Fruit fly (Drosophila melanogaster) whole organism, embryonic: ENCODE data around the gene asl.
A peak's percentile ranks its signal among the peaks of the same experiment; 100 is the strongest.

Source experiments
- C15 ChIP-seq: fragments of 200-800 bp; sonication (Bioruptor generic); IDR thresholded peaks from 3 replicates; pipeline ENCODE4 v1.3.6; 2022; ENCODE audit warnings: missing biosample characterization, missing genetic modification characterization
- CG10267 ChIP-seq: fragments of 200-800 bp; sonication (Bioruptor generic); optimal IDR thresholded peaks from 2 replicates; lab custom pipeline; 2018; ENCODE audit warnings: missing biosample characterization, mild to moderate bottlenecking, missing genetic modification characterization, moderate library complexity
- CG10565 ChIP-seq: fragments of 200-800 bp; sonication (Bioruptor generic); optimal IDR thresholded peaks from 3 replicates; lab custom pipeline; 2016; ENCODE audit warnings: missing biosample characterization, mild to moderate bottlenecking, missing genetic modification characterization
- CG10979 ChIP-seq: fragments of 200-800 bp; sonication (Bioruptor generic); optimal IDR thresholded peaks from 2 replicates; lab custom pipeline; 2018; ENCODE audit warnings: missing biosample characterization, mild to moderate bottlenecking, missing genetic modification characterization, moderate library complexity
- CG11398 ChIP-seq: fragments of 200-800 bp; sonication (Bioruptor generic); optimal IDR thresholded peaks from 2 replicates; lab custom pipeline; 2016; ENCODE audit warnings: missing biosample characterization, missing genetic modification characterization
- CG11696 ChIP-seq: fragments of 200-800 bp; sonication (Bioruptor generic); IDR thresholded peaks from 2 replicates; pipeline ENCODE4 v1.3.6; 2022; ENCODE audit warnings: missing biosample characterization, missing genetic modification characterization
- CG11723 ChIP-seq: fragments of 200-800 bp; sonication (Bioruptor generic); optimal IDR thresholded peaks from 2 replicates; lab custom pipeline; 2017; ENCODE audit warnings: missing biosample characterization, mild to moderate bottlenecking, missing genetic modification characterization
- CG12071 ChIP-seq: fragments of 200-800 bp; sonication (Bioruptor generic); optimal IDR thresholded peaks from 3 replicates; lab custom pipeline; 2018; ENCODE audit warnings: missing biosample characterization, mild to moderate bottlenecking, missing genetic modification characterization
- CG12236 ChIP-seq: fragments of 200-800 bp; sonication (Bioruptor generic); optimal IDR thresholded peaks from 2 replicates; lab custom pipeline; 2016; ENCODE audit warnings: missing biosample characterization, missing genetic modification characterization
- CG12769 ChIP-seq: fragments of 200-800 bp; sonication (Bioruptor generic); optimal IDR thresholded peaks from 2 replicates; lab custom pipeline; 2019; ENCODE audit warnings: missing biosample characterization, mild to moderate bottlenecking, missing genetic modification characterization, moderate library complexity
- CG12942 ChIP-seq: fragments of 200-800 bp; sonication (Bioruptor generic); optimal IDR thresholded peaks from 3 replicates; lab custom pipeline; 2016; ENCODE audit warnings: missing biosample characterization, missing genetic modification characterization
- CG13296 ChIP-seq: fragments of 200-800 bp; sonication (Bioruptor generic); optimal IDR thresholded peaks from 3 replicates; lab custom pipeline; 2018; ENCODE audit warnings: missing biosample characterization, mild to moderate bottlenecking, missing genetic modification characterization
- CG1529 ChIP-seq: fragments of 200-800 bp; sonication (Bioruptor generic); optimal IDR thresholded peaks from 3 replicates; lab custom pipeline; 2018; ENCODE audit warnings: missing biosample characterization, missing genetic modification characterization
- CG16813 ChIP-seq: fragments of 200-800 bp; sonication (Bioruptor generic); IDR thresholded peaks from 3 replicates; pipeline ENCODE4 v1.3.6; 2022; ENCODE audit warnings: missing biosample characterization, missing genetic modification characterization; ENCODE audit not compliant: partially characterized antibody
- CG17186 ChIP-seq: fragments of 200-800 bp; sonication (Bioruptor generic); optimal IDR thresholded peaks from 3 replicates; lab custom pipeline; 2017; ENCODE audit warnings: missing biosample characterization, missing genetic modification reagents, missing genetic modification characterization
- CG2116 ChIP-seq: fragments of 200-800 bp; sonication (Bioruptor generic); optimal IDR thresholded peaks from 3 replicates; lab custom pipeline; 2018; ENCODE audit warnings: missing biosample characterization, mild to moderate bottlenecking, missing genetic modification characterization
- CG32767 ChIP-seq: fragments of 200-800 bp; sonication (Bioruptor generic); IDR thresholded peaks from 2 replicates; pipeline ENCODE4 v1.3.6; 2022; ENCODE audit warnings: missing biosample characterization, missing genetic modification characterization
- CG4424 ChIP-seq: fragments of 200-800 bp; sonication (Bioruptor generic); optimal IDR thresholded peaks from 3 replicates; lab custom pipeline; 2016; ENCODE audit warnings: missing biosample characterization, missing genetic modification characterization
- CG5245 ChIP-seq: fragments of 200-800 bp; sonication (Bioruptor generic); optimal IDR thresholded peaks from 3 replicates; lab custom pipeline; 2016; ENCODE audit warnings: missing biosample characterization, missing genetic modification characterization
- CG6791 ChIP-seq: fragments of 200-800 bp; sonication (Bioruptor generic); IDR thresholded peaks from 3 replicates; pipeline ENCODE4 v1.3.6; 2022; ENCODE audit warnings: missing biosample characterization, missing genetic modification characterization; ENCODE audit not compliant: partially characterized antibody
- CG7357 ChIP-seq: fragments of 200-800 bp; sonication (Bioruptor generic); IDR thresholded peaks from 3 replicates; pipeline ENCODE4 v1.3.6; 2022; ENCODE audit warnings: missing biosample characterization, missing genetic modification characterization
- CG8478 ChIP-seq: fragments of >200 bp; optimal IDR thresholded peaks from 2 replicates; lab custom pipeline; 2018
- CG9797 ChIP-seq: fragments of 200-800 bp; sonication (Bioruptor generic); optimal IDR thresholded peaks from 3 replicates; lab custom pipeline; 2018; ENCODE audit warnings: missing biosample characterization, mild to moderate bottlenecking, missing genetic modification characterization
- D19B ChIP-seq: fragments of 200-800 bp; sonication (Bioruptor generic); optimal IDR thresholded peaks from 2 replicates; lab custom pipeline; 2017; ENCODE audit warnings: missing biosample characterization, mild to moderate bottlenecking, missing genetic modification characterization
- MESR4 ChIP-seq: fragments of 200-800 bp; sonication (Bioruptor generic); optimal IDR thresholded peaks from 2 replicates; lab custom pipeline; 2018; ENCODE audit warnings: missing biosample characterization, mild to moderate bottlenecking, missing genetic modification characterization, moderate library complexity
- NC2α ChIP-seq: fragments of 200-800 bp; sonication (Bioruptor generic); optimal IDR thresholded peaks from 2 replicates; lab custom pipeline; 2016; ENCODE audit warnings: missing biosample characterization, missing genetic modification characterization
- NFAT ChIP-seq: fragments of 200-800 bp; sonication (Bioruptor generic); IDR thresholded peaks from 2 replicates; pipeline ENCODE4 v1.3.6; 2022; ENCODE audit warnings: missing biosample characterization, missing genetic modification characterization
- NK7.1 ChIP-seq: fragments of 200-800 bp; sonication (Bioruptor generic); optimal IDR thresholded peaks from 3 replicates; lab custom pipeline; 2016; ENCODE audit warnings: missing biosample characterization, missing genetic modification characterization
- Nf-YC ChIP-seq: fragments of 200-800 bp; optimal IDR thresholded peaks from 3 replicates; lab custom pipeline; 2019; ENCODE audit warnings: missing biosample characterization, mild to moderate bottlenecking, missing genetic modification characterization, moderate library complexity
- Rfx ChIP-seq: fragments of 200-800 bp; sonication (Bioruptor generic); IDR thresholded peaks from 2 replicates; pipeline ENCODE4 v1.3.6; 2022; ENCODE audit warnings: missing biosample characterization, missing genetic modification characterization
- TFAM ChIP-seq: fragments of 200-800 bp; sonication (Bioruptor generic); optimal IDR thresholded peaks from 2 replicates; lab custom pipeline; 2017; ENCODE audit warnings: missing biosample characterization, missing genetic modification characterization, inconsistent platforms
- Xbp1 ChIP-seq: fragments of 200-800 bp; sonication (Bioruptor generic); optimal IDR thresholded peaks from 3 replicates; lab custom pipeline; 2016; ENCODE audit warnings: missing biosample characterization, mild to moderate bottlenecking, missing genetic modification characterization
- amos ChIP-seq: fragments of 200-800 bp; sonication (Bioruptor generic); IDR thresholded peaks from 2 replicates; pipeline ENCODE4 v1.3.6; 2022; ENCODE audit warnings: missing biosample characterization, missing genetic modification characterization; ENCODE audit not compliant: partially characterized antibody
- ash1 ChIP-seq: fragments of 200-800 bp; sonication (Bioruptor generic); optimal IDR thresholded peaks from 2 replicates; lab custom pipeline; 2018; ENCODE audit warnings: missing biosample characterization, mild to moderate bottlenecking, missing genetic modification characterization
- chif ChIP-seq, 2 experiments: fragments of 200-800 bp; sonication (Bioruptor generic); optimal IDR thresholded peaks; 3 replicates each; lab custom pipeline; 2016; ENCODE audit warnings: missing biosample characterization in 2 of 2, missing genetic modification characterization in 2 of 2
- croc ChIP-seq: fragments of 200-800 bp; sonication (Bioruptor generic); conservative IDR thresholded peaks from 3 replicates; pipeline ENCODE4 v1.3.6; 2022; ENCODE audit warnings: missing biosample characterization, missing genetic modification characterization
- dimm ChIP-seq: fragments of 200-800 bp; sonication (Bioruptor generic); IDR thresholded peaks from 2 replicates; pipeline ENCODE4 v1.3.6; 2022; ENCODE audit warnings: missing biosample characterization, missing genetic modification characterization
- en ChIP-seq: fragments of 200-800 bp; sonication (Bioruptor generic); optimal IDR thresholded peaks from 2 replicates; lab custom pipeline; 2016; ENCODE audit warnings: missing biosample characterization, missing genetic modification characterization
- fru ChIP-seq: fragments of >200 bp; optimal IDR thresholded peaks from 2 replicates; lab custom pipeline; 2017
- gce ChIP-seq: fragments of 200-800 bp; sonication (Bioruptor generic); IDR thresholded peaks from 3 replicates; pipeline ENCODE4 v1.3.6; 2022; ENCODE audit warnings: missing biosample characterization, missing genetic modification characterization
- gem ChIP-seq: fragments of 200-800 bp; sonication (Bioruptor generic); optimal IDR thresholded peaks from 2 replicates; lab custom pipeline; 2019; ENCODE audit warnings: missing biosample characterization, mild to moderate bottlenecking, missing genetic modification characterization, moderate library complexity
- gsb ChIP-seq: fragments of 200-800 bp; sonication (Bioruptor generic); IDR thresholded peaks from 2 replicates; pipeline ENCODE4 v1.3.6; 2022; ENCODE audit warnings: missing biosample characterization, missing genetic modification characterization
- gsb-n ChIP-seq: fragments of 200-800 bp; sonication (Bioruptor generic); optimal IDR thresholded peaks from 3 replicates; lab custom pipeline; 2018; ENCODE audit warnings: missing biosample characterization, mild to moderate bottlenecking, missing genetic modification characterization
- ind ChIP-seq: fragments of 200-800 bp; sonication (Bioruptor generic); optimal IDR thresholded peaks from 3 replicates; lab custom pipeline; 2016; ENCODE audit warnings: missing biosample characterization, missing genetic modification characterization
- luna ChIP-seq: fragments of 200-800 bp; sonication (Bioruptor generic); optimal IDR thresholded peaks from 2 replicates; lab custom pipeline; 2016; ENCODE audit warnings: missing biosample characterization, missing genetic modification characterization
- oc ChIP-seq: fragments of 200-800 bp; sonication (Bioruptor generic); optimal IDR thresholded peaks from 2 replicates; lab custom pipeline; 2018; ENCODE audit warnings: missing biosample characterization, mild to moderate bottlenecking, missing genetic modification characterization, moderate library complexity
- onecut ChIP-seq: fragments of 200-800 bp; sonication (Bioruptor generic); IDR thresholded peaks from 2 replicates; pipeline ENCODE4 v1.3.6; 2022; ENCODE audit warnings: missing biosample characterization, missing genetic modification characterization
- pita ChIP-seq: fragments of 200-800 bp; sonication (Bioruptor generic); optimal IDR thresholded peaks from 2 replicates; lab custom pipeline; 2017; ENCODE audit warnings: missing biosample characterization, mild to moderate bottlenecking, missing genetic modification characterization
- toy ChIP-seq: fragments of 200-800 bp; sonication (Bioruptor generic); IDR thresholded peaks from 2 replicates; pipeline ENCODE4 v1.3.6; 2022; ENCODE audit warnings: missing biosample characterization, missing genetic modification characterization
- vvl ChIP-seq: fragments of 200-800 bp; sonication (Bioruptor generic); IDR thresholded peaks from 2 replicates; pipeline ENCODE4 v1.3.6; 2022; ENCODE audit warnings: missing biosample characterization, missing genetic modification characterization

asl gene

dm6 chr3R:5636519-5637430, 30.4 kb upstream of the asl start, which contains the start of the genes CG31548 and CG12170 (continued):
- TF ChIP-seq onecut (no peak), gem (tag; lab: Kevin White, UChicago) (no peak), NFAT (GFP tag; lab: Robert Waterston, UW) (no peak), croc (no peak), CG12769 (no peak), gsb (GFP tag; lab: Robert Waterston, UW) (no peak), CG10267 (tag; lab: Kevin White, UChicago) (peak; percentile 62), vvl (GFP tag; lab: Robert Waterston, UW) (peak; percentile 64), luna (GFP tag; lab: Kevin White, UChicago) (no peak), amos (GFP tag; lab: Robert Waterston, UW) (no peak), Xbp1 (GFP tag; lab: Kevin White, UChicago) (peak; percentile 72), C15 (GFP tag; lab: Robert Waterston, UW) (no peak), CG12236 (GFP tag; lab: Kevin White, UChicago) (no peak), oc (no peak), CG12071 (GFP tag; lab: Kevin White, UChicago) (no peak), CG8478 (no peak), CG13296 (peak; percentile 42), chif (GFP tag; optimal IDR thresholded peaks at IDR 0.05; lab: Kevin White, UChicago) (peak in 1 of 2 experiments; percentile 41), CG17186 (no peak), CG9797 (GFP tag; lab: Kevin White, UChicago) (peak; percentile 54), CG1529 (GFP tag; lab: Kevin White, UChicago) (no peak), D19B (GFP tag; lab: Kevin White, UChicago) (no peak), MESR4 (peak; percentile 94), CG4424 (GFP tag; lab: Kevin White, UChicago) (peak; percentile 49), Rfx (GFP tag; lab: Robert Waterston, UW) (0 out of 2 replicates have a peak, but pooled peaks have one; percentile 28), CG10565 (GFP tag; lab: Kevin White, UChicago) (no peak), gce (no peak), CG11723 (GFP tag; lab: Kevin White, UChicago) (no peak), CG32767 (GFP tag; lab: Robert Waterston, UW) (no peak), CG5245 (peak; percentile 3), TFAM (GFP tag; lab: Kevin White, UChicago) (no peak), CG16813 (GFP tag; lab: Robert Waterston, UW) (no peak), CG10979 (peak; percentile 57), CG11696 (GFP tag; lab: Robert Waterston, UW) (no peak), CG2116 (GFP tag; lab: Kevin White, UChicago) (peak; percentile 58), ind (GFP tag; lab: Kevin White, UChicago) (peak; percentile 33), CG11398 (GFP tag; lab: Kevin White, UChicago) (no peak), NK7.1 (GFP tag; lab: Kevin White, UChicago) (no peak), en (GFP tag; lab: Kevin White, UChicago) (no peak), fru (no peak), CG6791 (no peak), NC2α (GFP tag; lab: Kevin White, UChicago) (no peak), dimm (GFP tag; lab: Robert Waterston, UW) (no peak), CG7357 (GFP tag; lab: Robert Waterston, UW) (no peak), CG12942 (GFP tag; lab: Kevin White, UChicago) (peak; percentile 54), Nf-YC (no peak), pita (GFP tag; lab: Kevin White, UChicago) (no peak), ash1 (no peak), gsb-n (tag; lab: Kevin White, UChicago) (peak; percentile 31), toy (GFP tag; lab: Robert Waterston, UW) (no peak)
